Worm (Caenorhabditis elegans): ENCODE measurements around the gene C09E7.10.

C09E7.10 gene

ce11 chrIII:6536945-6537568, 17.2 kb upstream of the C09E7.10 start, which contains the start of gene C09E7.4 (continued):
- no peak for TF ChIP-seq unc-39 (tag; optimal IDR thresholded peaks at IDR 0.05)
- TF ChIP-seq nhr-10 (tag; optimal IDR thresholded peaks at IDR 0.05) = no peak
- no peak for TF ChIP-seq R02D3.7 (tag; optimal IDR thresholded peaks at IDR 0.05)
- TF ChIP-seq F13H6.1 (tag; optimal IDR thresholded peaks at IDR 0.05) = peak; percentile 45
- TF ChIP-seq ceh-16 (tag; optimal IDR thresholded peaks at IDR 0.05) = no peak
- TF ChIP-seq skn-1 (tag; optimal IDR thresholded peaks at IDR 0.05) = no peak
- no peak for TF ChIP-seq peb-1 (tag; optimal IDR thresholded peaks at IDR 0.05)
- TF ChIP-seq nhr-237 (tag; optimal IDR thresholded peaks at IDR 0.05) = no peak
- TF ChIP-seq fos-1 (tag; optimal IDR thresholded peaks at IDR 0.05) = no peak

ce11 chrIII:6532647-6533046, 12.8 kb upstream of the C09E7.10 start, which contains the start of gene srxa-5:
Gene srxa-5 (plus strand): TSS chrIII:6532947.
- TF ChIP-seq R02D3.7 (tag; optimal IDR thresholded peaks at IDR 0.05) (no peak), sem-4 (tag; optimal IDR thresholded peaks at IDR 0.05) (no peak), lsy-2 (tag; optimal IDR thresholded peaks at IDR 0.05) (no peak), C34F6.9 (tag; optimal IDR thresholded peaks at IDR 0.05) (no peak), mdl-1 (tag; optimal IDR thresholded peaks at IDR 0.05) (no peak), fos-1 (tag; optimal IDR thresholded peaks at IDR 0.05) (no peak), snpc-4 (tag; optimal IDR thresholded peaks at IDR 0.05) (no peak), nhr-237 (tag; optimal IDR thresholded peaks at IDR 0.05) (no peak), nhr-6 (tag; optimal IDR thresholded peaks at IDR 0.05) (no peak), unc-62 (GFP tag; optimal IDR thresholded peaks at IDR 0.05) (no peak), skn-1 (tag; optimal IDR thresholded peaks at IDR 0.05) (no peak), sma-3 (GFP tag; optimal IDR thresholded peaks at IDR 0.05) (no peak), aly-2 (tag; optimal IDR thresholded peaks at IDR 0.05) (no peak), nhr-23 (tag; optimal IDR thresholded peaks at IDR 0.05) (no peak), mab-5 (tag; optimal IDR thresholded peaks at IDR 0.05) (no peak), dmd-4 (tag; optimal IDR thresholded peaks at IDR 0.05) (no peak), elt-1 (tag; optimal IDR thresholded peaks at IDR 0.05) (no peak), alr-1 (tag; optimal IDR thresholded peaks at IDR 0.05) (no peak), ztf-11 (tag; optimal IDR thresholded peaks at IDR 0.05) (no peak)

DNA sequence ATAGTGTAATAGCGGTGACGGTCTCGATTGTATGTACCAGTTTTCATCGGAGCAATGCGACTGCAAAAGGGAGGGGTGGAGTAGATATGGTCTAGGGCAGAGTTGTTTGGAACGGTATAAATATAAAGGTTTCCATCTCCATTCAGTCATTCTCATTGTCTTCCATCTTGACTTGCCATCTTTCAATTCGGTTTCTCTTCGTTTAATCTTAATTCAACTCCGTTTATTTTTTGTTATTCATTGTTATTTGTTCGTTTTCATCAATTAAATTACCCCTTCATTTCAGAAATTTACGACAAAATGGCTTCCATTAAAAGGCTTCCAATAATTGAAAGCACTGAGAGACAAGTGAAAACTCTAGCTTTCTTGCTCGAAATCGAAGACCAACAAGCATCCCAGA, 11.2 kb upstream of the C09E7.10 start, which contains the start of gene C09E7.11:
TSS of gene C09E7.11 (plus strand) at position 301 of the 400 bp plus-strand sequence.
- TF ChIP-seq mbf-1 (tag; optimal IDR thresholded peaks at IDR 0.05) (no peak), snpc-4 (tag; optimal IDR thresholded peaks at IDR 0.05) (no peak), elt-3 (tag; optimal IDR thresholded peaks at IDR 0.05) (no peak), nhr-23 (tag; optimal IDR thresholded peaks at IDR 0.05) (no peak), Y55F3AM.14 (GFP tag; optimal IDR thresholded peaks at IDR 0.05) (no peak), elt-1 (tag; optimal IDR thresholded peaks at IDR 0.05) (no peak), ama-1 (optimal IDR thresholded peaks at IDR 0.05) (no peak), sem-4 (tag; optimal IDR thresholded peaks at IDR 0.05) (no peak), gmeb-1 (tag; optimal IDR thresholded peaks at IDR 0.05) (no peak), ztf-4 (tag; optimal IDR thresholded peaks at IDR 0.05) (no peak), ztf-11 (tag; optimal IDR thresholded peaks at IDR 0.05) (no peak), C34F6.9 (tag; optimal IDR thresholded peaks at IDR 0.05) (no peak), nhr-11 (tag; optimal IDR thresholded peaks at IDR 0.05) (no peak), lsy-2 (tag; optimal IDR thresholded peaks at IDR 0.05) (no peak)

- TF ChIP-seq lin-11 (tag; optimal IDR thresholded peaks at IDR 0.05) (no peak), crh-2 (tag; optimal IDR thresholded peaks at IDR 0.05) (no peak), C34F6.9 (tag; optimal IDR thresholded peaks at IDR 0.05) (no peak), lin-13 (GFP tag; optimal IDR thresholded peaks at IDR 0.05) (no peak), skn-1 (tag; optimal IDR thresholded peaks at IDR 0.05) (no peak), lin-39 (tag; optimal IDR thresholded peaks at IDR 0.05) (no peak), peb-1 (tag; optimal IDR thresholded peaks at IDR 0.05) (no peak), aly-2 (tag; optimal IDR thresholded peaks at IDR 0.05) (no peak), nhr-21 (tag; optimal IDR thresholded peaks at IDR 0.05) (no peak), alr-1 (tag; optimal IDR thresholded peaks at IDR 0.05) (no peak), elt-1 (tag; optimal IDR thresholded peaks at IDR 0.05) (no peak), ceh-16 (tag; optimal IDR thresholded peaks at IDR 0.05) (no peak), mab-5 (tag; optimal IDR thresholded peaks at IDR 0.05) (no peak), unc-55 (GFP tag; optimal IDR thresholded peaks at IDR 0.05) (no peak), ztf-4 (tag; optimal IDR thresholded peaks at IDR 0.05) (no peak)
Observed at ce11 chrIII:6527902-6528301, 8.1 kb upstream of the C09E7.10 start, which contains the start of gene pqn-10. Gene pqn-10 (plus strand): TSS chrIII:6528202.

All from whole organism, L2 larva.